Worm (Caenorhabditis elegans) whole organism, midembryonic: Measurements from ENCODE around the gene T12B3.3.

Experiments used
- T22C8.4 ChIP-seq: fragments of 200-800 bp; sonication (Bioruptor generic); IDR thresholded peaks from 2 replicates; pipeline ENCODE4 v1.3.6; 2022; ENCODE audit warnings: missing genetic modification characterization, missing compliant biosample characterization
- med-1 ChIP-seq: sonication (generic microtip); optimal IDR thresholded peaks from 2 replicates; lab custom pipeline; 2017; ENCODE audit warnings: missing genetic modification characterization, mild to moderate bottlenecking, missing compliant biosample characterization, antibody characterized with exemption, missing genetic modification reagents; ENCODE audit not compliant: insufficient read depth
- tab-1 ChIP-seq: fragments of 200-800 bp; sonication (Bioruptor generic); IDR thresholded peaks from 2 replicates; pipeline ENCODE4 v1.3.6; 2022; ENCODE audit warnings: missing genetic modification characterization, missing compliant biosample characterization

DNA sequence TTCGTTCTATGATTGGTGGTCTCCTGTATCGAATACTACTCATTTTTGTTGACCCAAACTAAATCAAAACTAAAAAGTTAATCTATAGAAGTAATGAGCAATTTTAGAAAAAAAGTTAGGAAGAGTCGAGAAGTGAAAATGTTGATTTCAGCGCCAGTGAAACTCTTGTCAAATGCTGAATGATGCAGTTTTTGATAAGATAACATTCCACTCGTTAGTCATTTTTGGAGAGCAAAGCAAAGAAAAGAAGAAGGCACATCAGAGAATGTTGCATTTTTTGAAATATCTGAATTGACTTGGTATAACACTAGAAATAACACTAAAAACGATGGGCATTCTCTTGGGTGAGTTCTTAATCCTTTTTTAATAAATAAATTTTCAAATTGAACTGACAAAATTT, 46.0 kb upstream of the T12B3.3 start, which contains the start of gene sqst-2:
- TF ChIP-seq med-1 (GFP tag; lab: Kevin White, UChicago) (no peak), T22C8.4 (GFP tag; lab: Robert Waterston, UW) (no peak), tab-1 (no peak)
